Worm (Caenorhabditis elegans) whole organism, L1 larva: ENCODE measurements around the gene H06I04.6.

ENCODE experiments used
- elt-2 ChIP-seq: sonication (generic microtip); optimal IDR thresholded peaks from 2 replicates; lab custom pipeline; 2016; ENCODE audit warnings: missing genetic modification characterization, mild to moderate bottlenecking, inconsistent platforms, missing compliant biosample characterization, missing genetic modification reagents
- mdl-1 ChIP-seq, 2 experiments: fragments of 150-350 bp; optimal IDR thresholded peaks; 2 replicates each; lab custom pipeline; 2014 to 2017; ENCODE audit warnings: missing biosample characterization in 2 of 2, missing genetic modification characterization in 2 of 2, inconsistent platforms in 1 of 2
- nhr-77 ChIP-seq: fragments of 150-350 bp; optimal IDR thresholded peaks from 2 replicates; lab custom pipeline; 2014; ENCODE audit warnings: missing biosample characterization, missing genetic modification characterization
- pqm-1 ChIP-seq: sonication (generic microtip); optimal IDR thresholded peaks from 3 replicates; lab custom pipeline; 2017; ENCODE audit warnings: missing biosample characterization, missing genetic modification characterization

DNA sequence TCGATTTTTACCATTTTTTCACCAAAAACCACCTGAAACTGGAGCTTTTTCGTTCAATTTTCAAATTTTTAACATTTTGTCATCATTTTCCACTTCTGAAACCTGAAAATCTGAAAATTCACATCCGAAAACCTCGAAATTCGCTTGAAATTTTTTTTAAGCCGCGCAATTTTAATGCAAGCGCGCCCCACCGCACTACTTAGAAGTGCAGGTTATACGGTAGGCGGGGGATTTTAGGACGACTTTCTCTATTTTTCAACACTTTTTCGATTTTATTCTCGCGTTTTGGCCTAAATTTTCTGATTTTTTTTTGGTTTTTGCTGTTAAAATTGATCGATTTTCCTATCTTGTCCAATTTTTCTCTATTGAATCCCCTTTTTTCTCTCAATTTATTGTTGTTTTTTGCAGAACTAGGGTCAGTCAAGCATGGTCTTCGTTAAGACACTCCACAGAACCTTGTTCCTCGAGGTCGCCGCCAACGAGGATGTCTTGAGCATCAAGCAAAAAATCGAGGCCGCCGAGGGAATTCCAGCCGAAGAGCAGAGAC, 3.8 kb upstream of the H06I04.6 start, which contains the start of gene ubl-1:
- TF ChIP-seq nhr-77 (tag; lab: Kevin White, UChicago) = peak; percentile 91
- TF ChIP-seq elt-2 (tag; lab: Kevin White, UChicago) = no peak
- no peak for TF ChIP-seq pqm-1 (tag; lab: Kevin White, UChicago)
- TF ChIP-seq mdl-1 (tag; optimal IDR thresholded peaks at IDR 0.05; lab: Kevin White, UChicago) = peak in 1 of 2 experiments; percentile 66
